Worm (Caenorhabditis elegans) whole organism, young adult: ENCODE data around the gene T24A6.1.

Source experiments
- chd-7 ChIP-seq: sonication (generic microtip); optimal IDR thresholded peaks from 2 replicates; lab custom pipeline; 2016; ENCODE audit warnings: mild to moderate bottlenecking, missing genetic modification characterization, moderate library complexity, missing compliant biosample characterization
- dox-1 ChIP-seq: fragments of 200-800 bp; sonication (Bioruptor generic); IDR thresholded peaks from 2 replicates; pipeline ENCODE4 v1.3.6; 2022; ENCODE audit warnings: missing genetic modification reagents, missing genetic modification characterization, missing compliant biosample characterization
- dpl-1 ChIP-seq: fragments of 150-350 bp; optimal IDR thresholded peaks from 2 replicates; lab custom pipeline; 2014; ENCODE audit warnings: missing biosample characterization, missing genetic modification reagents, missing genetic modification characterization
- egl-44 ChIP-seq: fragments of 200-800 bp; sonication (Bioruptor generic); IDR thresholded peaks from 2 replicates; pipeline ENCODE4 v1.3.6; 2022; ENCODE audit warnings: missing genetic modification reagents, missing genetic modification characterization, missing compliant biosample characterization

The T24A6.1 gene

DNA sequence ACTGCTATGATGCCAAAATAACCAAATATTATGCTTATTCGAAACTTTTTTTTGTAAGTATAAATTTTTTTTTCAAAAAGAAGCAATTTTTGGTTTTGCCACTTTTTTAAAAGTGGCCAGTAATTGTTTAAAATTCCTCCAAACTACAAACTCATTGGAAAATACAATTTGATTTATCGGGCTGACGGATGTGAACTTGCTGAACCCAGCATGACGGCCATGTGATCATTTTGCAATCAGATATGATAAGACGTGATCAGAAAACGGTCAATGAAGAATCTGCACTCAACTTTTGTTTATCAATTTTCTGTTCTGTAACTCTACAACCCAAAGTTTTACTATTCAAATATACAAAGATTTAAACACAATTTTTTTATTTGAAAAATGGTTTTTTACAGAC is 47.5 kb downstream of the T24A6.1 start:
- no peak for TF ChIP-seq egl-44
- no peak for TF ChIP-seq dox-1 (GFP tag; lab: Robert Waterston, UW)
- no peak for TF ChIP-seq dpl-1 (GFP tag; lab: Kevin White, UChicago)
- TF ChIP-seq chd-7, result no peak
